Worm (Caenorhabditis elegans) whole organism, midembryonic: ENCODE data around the gene idpp-2.

ENCODE experiments used
- T22C8.4 ChIP-seq: fragments of 200-800 bp; sonication (Bioruptor generic); IDR thresholded peaks from 2 replicates; pipeline ENCODE4 v1.3.6; 2022; ENCODE audit warnings: missing genetic modification characterization, missing compliant biosample characterization
- cog-1 ChIP-seq: sonication (generic microtip); optimal IDR thresholded peaks from 2 replicates; lab custom pipeline; 2016; ENCODE audit warnings: missing genetic modification characterization, missing compliant biosample characterization
- flt-1 ChIP-seq: fragments of 200-800 bp; sonication (Bioruptor generic); IDR thresholded peaks from 2 replicates; pipeline ENCODE4 v1.3.6; 2022; ENCODE audit warnings: missing genetic modification characterization, missing compliant biosample characterization
- klf-2 ChIP-seq: fragments of 200-800 bp; sonication (Bioruptor generic); conservative IDR thresholded peaks from 2 replicates; pipeline ENCODE4 v1.3.6; 2022; ENCODE audit warnings: missing genetic modification reagents, missing genetic modification characterization, missing compliant biosample characterization
- med-1 ChIP-seq: sonication (generic microtip); optimal IDR thresholded peaks from 2 replicates; lab custom pipeline; 2017; ENCODE audit warnings: missing genetic modification characterization, mild to moderate bottlenecking, missing compliant biosample characterization, antibody characterized with exemption, missing genetic modification reagents; ENCODE audit not compliant: insufficient read depth
- ref-1 ChIP-seq: fragments of 200-800 bp; sonication (Bioruptor generic); conservative IDR thresholded peaks from 2 replicates; pipeline ENCODE4 v1.3.6; 2022; ENCODE audit warnings: missing genetic modification reagents, missing genetic modification characterization, missing compliant biosample characterization
- tab-1 ChIP-seq: fragments of 200-800 bp; sonication (Bioruptor generic); IDR thresholded peaks from 2 replicates; pipeline ENCODE4 v1.3.6; 2022; ENCODE audit warnings: missing genetic modification characterization, missing compliant biosample characterization
- ztf-23 ChIP-seq: fragments of 200-800 bp; sonication (Bioruptor generic); IDR thresholded peaks from 2 replicates; pipeline ENCODE4 v1.3.6; 2022; ENCODE audit warnings: missing genetic modification reagents, missing genetic modification characterization, missing compliant biosample characterization
- ztf-29 ChIP-seq: fragments of 200-800 bp; sonication (Bioruptor generic); IDR thresholded peaks from 2 replicates; pipeline ENCODE4 v1.3.6; 2022; ENCODE audit warnings: missing genetic modification reagents, missing genetic modification characterization, missing compliant biosample characterization

The idpp-2 gene

DNA sequence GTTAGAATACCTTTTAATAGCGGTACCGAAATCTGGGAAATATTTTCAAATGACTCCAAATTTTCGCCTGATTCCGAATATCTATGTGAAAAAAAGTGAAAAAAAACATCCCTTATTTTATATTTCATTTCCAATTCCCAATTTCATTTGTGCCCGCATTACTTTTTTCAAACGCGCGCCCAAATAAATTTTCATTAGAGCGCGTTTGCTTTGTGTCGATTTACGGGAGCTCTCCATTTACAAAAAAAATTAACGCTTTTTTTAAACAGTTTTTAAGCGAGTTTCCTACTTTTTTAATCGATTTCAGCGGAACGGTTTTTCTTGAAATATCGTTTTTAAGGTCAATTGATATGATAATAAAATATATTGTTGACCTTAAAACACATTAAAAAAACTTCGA is 22.7 kb downstream of the idpp-2 start:
- TF ChIP-seq T22C8.4 (no peak), ztf-23 (no peak), tab-1 (GFP tag; lab: Robert Waterston, UW) (no peak), med-1 (GFP tag; lab: Kevin White, UChicago) (no peak), flt-1 (GFP tag; lab: Robert Waterston, UW) (no peak), klf-2 (no peak), ref-1 (no peak), cog-1 (tag; lab: Kevin White, UChicago) (no peak), ztf-29 (GFP tag; lab: Robert Waterston, UW) (no peak)

DNA sequence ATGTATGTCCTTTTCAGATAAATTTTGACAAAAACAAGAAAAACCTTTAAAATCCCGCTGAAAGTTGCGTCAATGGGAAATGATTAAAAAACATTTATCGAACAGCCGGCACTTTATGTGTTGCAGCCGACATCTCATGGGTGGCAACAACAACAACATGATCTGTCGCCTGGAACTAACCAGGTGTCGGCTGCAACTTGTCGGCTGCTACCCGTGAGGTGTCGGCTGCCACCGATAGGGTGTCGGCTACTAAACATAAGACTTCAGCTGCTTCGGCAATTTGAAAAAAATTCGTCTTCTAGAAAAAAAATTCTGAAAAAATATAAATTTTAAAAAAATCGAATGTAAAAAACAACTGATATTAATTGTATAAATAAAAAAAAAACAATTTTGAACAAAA is 26.2 kb downstream of the idpp-2 start:
- TF ChIP-seq T22C8.4 = no peak
- no peak for TF ChIP-seq tab-1 (GFP tag; lab: Robert Waterston, UW)
- TF ChIP-seq ztf-29 (GFP tag; lab: Robert Waterston, UW) = no peak
- TF ChIP-seq flt-1 (GFP tag; lab: Robert Waterston, UW) = no peak
- no peak for TF ChIP-seq cog-1 (tag; lab: Kevin White, UChicago)
- no peak for TF ChIP-seq ref-1
- TF ChIP-seq ztf-23 = no peak
- TF ChIP-seq klf-2 = no peak
- no peak for TF ChIP-seq med-1 (GFP tag; lab: Kevin White, UChicago)

DNA sequence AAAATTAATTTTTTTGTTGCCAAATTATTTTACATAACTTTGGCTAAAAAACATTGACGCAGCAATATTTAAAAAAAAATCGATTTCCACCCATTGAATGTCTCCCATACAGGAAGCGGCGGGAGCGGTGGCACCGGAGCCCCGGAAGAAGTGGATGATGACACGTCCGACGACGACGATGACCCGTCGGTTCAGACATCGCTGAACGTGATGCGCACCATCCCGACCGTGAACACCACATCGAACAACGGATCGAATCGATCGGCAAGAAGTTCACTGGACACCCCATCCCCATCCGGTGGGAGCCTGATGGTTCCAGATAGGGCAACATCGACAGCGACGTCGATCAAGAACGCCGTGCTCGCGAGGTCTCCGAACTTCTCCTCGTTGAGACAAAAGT is 26.8 kb downstream of the idpp-2 start:
- no peak for TF ChIP-seq klf-2
- no peak for TF ChIP-seq T22C8.4

DNA sequence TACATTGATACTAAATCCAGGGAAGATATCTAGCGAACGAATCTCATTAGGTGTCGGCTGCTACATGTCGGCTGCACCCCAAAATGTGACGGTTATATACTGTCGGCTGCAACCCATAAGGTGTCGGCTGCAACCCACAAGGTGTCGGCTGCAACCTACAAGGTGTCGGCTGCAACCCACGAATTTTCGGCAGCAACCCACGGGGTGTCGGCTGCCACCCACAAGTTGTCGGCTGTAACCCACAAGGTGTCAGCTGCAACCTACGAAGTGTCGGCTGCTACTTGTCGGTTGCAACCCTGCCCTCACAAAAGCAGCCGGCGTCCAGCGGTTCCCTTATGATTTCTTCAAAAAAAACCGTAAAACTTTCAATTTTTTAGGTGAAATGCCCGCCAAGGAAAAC is 28.4 kb downstream of the idpp-2 start:
- no peak for TF ChIP-seq klf-2
- no peak for TF ChIP-seq cog-1 (tag; lab: Kevin White, UChicago)
- no peak for TF ChIP-seq tab-1 (GFP tag; lab: Robert Waterston, UW)
- TF ChIP-seq ref-1 = no peak
- TF ChIP-seq med-1 (GFP tag; lab: Kevin White, UChicago) = no peak
- TF ChIP-seq flt-1 (GFP tag; lab: Robert Waterston, UW) = no peak
- TF ChIP-seq ztf-29 (GFP tag; lab: Robert Waterston, UW) = no peak
- TF ChIP-seq ztf-23 = no peak
- TF ChIP-seq T22C8.4 = no peak

DNA sequence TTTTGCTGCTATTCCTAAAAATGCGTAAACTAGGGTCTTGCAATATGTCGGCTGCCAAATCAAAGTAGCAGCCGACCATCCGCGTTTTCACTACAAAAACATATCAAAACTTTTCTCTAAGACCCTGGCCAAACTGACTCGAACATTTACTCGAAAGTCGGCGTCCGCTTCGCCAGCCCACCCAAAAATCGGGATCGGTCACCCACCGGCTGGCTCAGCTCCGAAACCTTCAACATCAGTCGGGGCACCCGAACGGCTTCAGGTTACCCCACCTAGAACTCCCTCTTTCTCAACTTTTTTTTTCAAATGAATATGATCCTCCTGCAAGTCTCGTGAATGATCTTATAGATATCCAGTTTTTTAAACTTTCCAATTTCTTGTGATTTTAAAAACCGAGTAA is 36.3 kb downstream of the idpp-2 start:
- TF ChIP-seq cog-1 (tag; lab: Kevin White, UChicago) (no peak), tab-1 (GFP tag; lab: Robert Waterston, UW) (no peak), ztf-23 (no peak), ztf-29 (GFP tag; lab: Robert Waterston, UW) (no peak), T22C8.4 (no peak), ref-1 (no peak), flt-1 (GFP tag; lab: Robert Waterston, UW) (no peak), klf-2 (no peak), med-1 (GFP tag; lab: Kevin White, UChicago) (no peak)

DNA sequence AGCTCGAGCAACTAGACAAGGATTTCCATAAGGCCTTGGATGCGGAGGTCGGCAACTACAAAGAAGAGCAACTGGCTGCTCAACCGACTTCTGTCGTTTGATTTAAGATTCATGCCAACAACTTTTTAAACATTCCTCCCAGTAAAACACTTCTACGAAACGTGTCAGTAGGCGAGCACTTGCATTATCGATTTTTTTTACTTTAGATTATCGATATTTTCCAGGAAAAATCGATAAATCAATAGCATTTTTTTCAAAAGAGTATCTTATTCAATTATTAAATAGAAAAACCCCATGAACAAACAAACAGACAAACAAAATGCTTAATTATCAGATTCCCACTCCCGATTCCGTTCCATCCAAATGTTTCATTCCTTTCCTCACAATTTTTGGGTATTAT is 41.6 kb downstream of the idpp-2 start:
- no peak for TF ChIP-seq klf-2
- peak; percentile 70 for TF ChIP-seq T22C8.4
- TF ChIP-seq flt-1 (GFP tag; lab: Robert Waterston, UW) = no peak
- TF ChIP-seq ref-1 = no peak

DNA sequence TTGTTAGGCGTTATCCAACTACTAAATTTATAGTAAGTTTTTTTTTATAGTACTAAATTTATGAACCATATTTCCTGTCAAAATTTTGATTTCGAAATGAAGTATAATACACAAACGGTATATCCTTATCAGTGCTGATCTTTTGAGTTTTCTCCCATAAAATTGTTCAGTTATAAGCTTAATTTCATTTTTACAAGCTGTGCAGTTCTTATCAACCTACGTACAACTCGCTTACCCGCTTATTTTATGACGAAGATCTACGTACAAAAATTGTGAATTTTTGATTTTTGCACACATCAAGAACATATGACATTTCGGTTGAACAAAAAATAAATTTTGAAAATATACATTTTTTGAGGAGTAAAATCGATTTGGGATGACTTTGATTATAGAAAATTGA is 42.6 kb downstream of the idpp-2 start:
- TF ChIP-seq tab-1 (GFP tag; lab: Robert Waterston, UW) (no peak), T22C8.4 (no peak), med-1 (GFP tag; lab: Kevin White, UChicago) (no peak), cog-1 (tag; lab: Kevin White, UChicago) (no peak), ztf-23 (no peak), klf-2 (no peak), ztf-29 (GFP tag; lab: Robert Waterston, UW) (no peak), flt-1 (GFP tag; lab: Robert Waterston, UW) (no peak), ref-1 (no peak)

DNA sequence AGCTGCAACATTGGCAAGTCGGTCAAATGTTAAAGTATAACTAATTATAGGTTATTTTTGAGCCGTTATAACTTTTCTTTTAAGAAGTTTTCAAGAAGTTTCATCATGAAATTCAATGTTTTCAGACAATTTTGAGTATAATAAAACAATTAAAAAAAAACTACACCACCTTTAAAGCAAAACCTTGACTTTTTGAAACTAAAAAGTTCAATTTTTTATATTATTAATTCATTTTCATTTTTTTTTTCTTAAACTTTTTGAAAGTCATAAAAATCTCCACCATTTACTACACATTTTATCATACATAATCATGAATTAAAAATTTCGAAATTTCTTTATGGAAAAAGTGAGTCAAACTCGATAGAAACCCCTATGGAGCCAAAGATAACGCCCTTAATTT is 43.6 kb downstream of the idpp-2 start, which contains the start of gene B0348.2:
Gene B0348.2, plus strand, starts transcription at position 301 of the 400 bp plus-strand sequence.
- TF ChIP-seq T22C8.4 = no peak
- no peak for TF ChIP-seq flt-1 (GFP tag; lab: Robert Waterston, UW)
- no peak for TF ChIP-seq tab-1 (GFP tag; lab: Robert Waterston, UW)
- no peak for TF ChIP-seq ref-1
- no peak for TF ChIP-seq cog-1 (tag; lab: Kevin White, UChicago)
- no peak for TF ChIP-seq ztf-29 (GFP tag; lab: Robert Waterston, UW)
- TF ChIP-seq klf-2 = no peak
- no peak for TF ChIP-seq med-1 (GFP tag; lab: Kevin White, UChicago)
- no peak for TF ChIP-seq ztf-23

DNA sequence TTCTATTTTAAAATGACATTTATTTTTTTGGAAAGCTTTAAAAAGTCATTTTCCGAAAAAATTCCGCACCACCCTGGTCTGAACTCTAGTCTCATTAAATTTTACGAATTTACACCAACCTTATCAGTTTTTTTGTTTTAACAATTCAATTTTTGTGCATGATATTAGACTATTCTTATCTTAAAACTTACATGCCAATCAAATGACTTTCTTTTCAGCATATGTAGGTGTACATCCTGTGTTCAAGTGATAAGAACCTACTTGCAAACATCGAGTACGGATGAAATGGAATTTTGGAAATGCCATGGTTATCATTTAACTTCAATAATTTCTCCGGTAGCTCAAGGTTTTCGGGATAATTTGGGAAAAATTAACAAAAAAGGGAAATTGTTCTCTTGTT is 46.4 kb downstream of the idpp-2 start:
- no peak for TF ChIP-seq ref-1
- no peak for TF ChIP-seq cog-1 (tag; lab: Kevin White, UChicago)
- no peak for TF ChIP-seq ztf-23
- no peak for TF ChIP-seq med-1 (GFP tag; lab: Kevin White, UChicago)
- no peak for TF ChIP-seq flt-1 (GFP tag; lab: Robert Waterston, UW)
- TF ChIP-seq ztf-29 (GFP tag; lab: Robert Waterston, UW) = no peak
- no peak for TF ChIP-seq klf-2
- TF ChIP-seq T22C8.4 = no peak
- TF ChIP-seq tab-1 (GFP tag; lab: Robert Waterston, UW) = no peak

DNA sequence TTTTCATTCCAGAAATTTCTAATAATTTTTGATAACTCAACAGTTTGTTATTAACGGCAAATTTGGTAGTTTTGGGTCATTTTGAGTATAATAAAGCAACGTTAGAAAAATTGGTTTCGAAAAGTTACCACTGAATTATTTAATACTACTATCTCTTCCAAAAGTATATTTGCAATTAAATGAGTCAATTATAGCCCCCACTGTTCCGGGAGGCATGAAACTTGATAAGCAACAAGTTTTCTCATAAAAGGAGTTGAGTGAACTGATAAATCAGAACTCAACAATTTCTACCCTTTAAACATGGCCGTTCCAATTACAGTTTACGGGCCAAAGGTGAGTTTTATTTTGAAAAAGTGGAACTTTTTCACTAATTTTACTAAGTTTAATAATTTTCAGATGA is 47.2 kb downstream of the idpp-2 start, which contains the start of gene B0348.1:
Gene B0348.1, plus strand, starts transcription at position 301 of the 400 bp plus-strand sequence.
- TF ChIP-seq tab-1 (GFP tag; lab: Robert Waterston, UW) = no peak
- no peak for TF ChIP-seq klf-2
- no peak for TF ChIP-seq cog-1 (tag; lab: Kevin White, UChicago)
- TF ChIP-seq T22C8.4 = no peak
- TF ChIP-seq ztf-23 = no peak
- no peak for TF ChIP-seq ref-1
- no peak for TF ChIP-seq ztf-29 (GFP tag; lab: Robert Waterston, UW)
- no peak for TF ChIP-seq flt-1 (GFP tag; lab: Robert Waterston, UW)
- no peak for TF ChIP-seq med-1 (GFP tag; lab: Kevin White, UChicago)

DNA sequence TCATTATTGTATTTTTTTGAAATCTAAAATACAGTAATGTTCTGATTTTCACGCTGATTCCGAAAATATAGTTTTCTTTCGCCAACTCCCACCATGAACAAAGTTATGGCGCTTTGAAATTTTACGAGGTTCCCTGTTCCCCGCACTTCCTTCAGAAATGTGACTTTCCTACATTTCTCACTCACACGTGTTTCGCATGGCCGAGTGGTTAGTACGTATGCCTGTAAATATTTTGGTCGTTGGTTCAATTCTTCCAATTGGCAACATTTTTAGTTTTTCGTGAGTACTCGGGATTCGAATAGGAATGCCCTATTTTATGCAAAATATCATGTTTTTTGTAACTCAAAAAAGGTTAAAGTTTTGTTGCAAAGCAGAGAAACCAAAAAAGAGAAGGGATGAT is 51.9 kb downstream of the idpp-2 start:
- TF ChIP-seq ref-1 (peak; percentile 72), cog-1 (tag; lab: Kevin White, UChicago) (no peak), ztf-23 (peak; percentile 90), klf-2 (peak; percentile 85), T22C8.4 (peak; percentile 85), tab-1 (GFP tag; lab: Robert Waterston, UW) (peak; percentile 88), med-1 (GFP tag; lab: Kevin White, UChicago) (peak; percentile 57), flt-1 (GFP tag; lab: Robert Waterston, UW) (peak; percentile 90), ztf-29 (GFP tag; lab: Robert Waterston, UW) (peak; percentile 81)
